Fruit fly (Drosophila melanogaster): ENCODE results near the gene PolZ2.

PolZ2 gene

dm6 chr3R:5571437-5571750 lies 17.3 kb upstream of the PolZ2 start:
- TF ChIP-seq Sin3A (optimal IDR thresholded peaks at IDR 0.05) (no peak), ttk (optimal IDR thresholded peaks at IDR 0.05) (no peak), psq (optimal IDR thresholded peaks at IDR 0.05) (no peak), Myc (optimal IDR thresholded peaks at IDR 0.05) (no peak), insv (optimal IDR thresholded peaks at IDR 0.05) (no peak), h (optimal IDR thresholded peaks at IDR 0.05) (no peak)

DNA sequence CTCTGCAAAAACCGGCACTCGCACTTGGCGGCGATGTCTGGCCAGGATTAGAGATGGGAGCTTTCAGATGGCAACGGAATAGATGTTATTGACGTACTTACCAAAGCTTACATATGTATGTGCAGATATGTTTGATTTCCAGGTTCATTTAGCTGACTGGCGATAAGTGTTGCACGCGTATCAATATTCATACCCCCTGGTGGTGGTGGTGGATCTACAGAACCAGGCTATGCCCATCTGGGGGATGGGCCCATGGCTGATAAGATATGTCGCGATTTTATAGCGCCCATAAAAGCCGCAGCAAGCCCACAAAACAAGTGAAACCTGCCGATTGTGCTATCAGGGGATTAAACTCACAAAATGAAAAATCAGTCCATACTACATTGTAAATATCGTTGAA lies 16.9 kb upstream of the PolZ2 start:
- TF ChIP-seq ttk (optimal IDR thresholded peaks at IDR 0.05) (no peak), psq (optimal IDR thresholded peaks at IDR 0.05) (no peak), Myc (optimal IDR thresholded peaks at IDR 0.05) (no peak), Sin3A (optimal IDR thresholded peaks at IDR 0.05) (no peak), h (optimal IDR thresholded peaks at IDR 0.05) (no peak), insv (optimal IDR thresholded peaks at IDR 0.05) (no peak)

DNA sequence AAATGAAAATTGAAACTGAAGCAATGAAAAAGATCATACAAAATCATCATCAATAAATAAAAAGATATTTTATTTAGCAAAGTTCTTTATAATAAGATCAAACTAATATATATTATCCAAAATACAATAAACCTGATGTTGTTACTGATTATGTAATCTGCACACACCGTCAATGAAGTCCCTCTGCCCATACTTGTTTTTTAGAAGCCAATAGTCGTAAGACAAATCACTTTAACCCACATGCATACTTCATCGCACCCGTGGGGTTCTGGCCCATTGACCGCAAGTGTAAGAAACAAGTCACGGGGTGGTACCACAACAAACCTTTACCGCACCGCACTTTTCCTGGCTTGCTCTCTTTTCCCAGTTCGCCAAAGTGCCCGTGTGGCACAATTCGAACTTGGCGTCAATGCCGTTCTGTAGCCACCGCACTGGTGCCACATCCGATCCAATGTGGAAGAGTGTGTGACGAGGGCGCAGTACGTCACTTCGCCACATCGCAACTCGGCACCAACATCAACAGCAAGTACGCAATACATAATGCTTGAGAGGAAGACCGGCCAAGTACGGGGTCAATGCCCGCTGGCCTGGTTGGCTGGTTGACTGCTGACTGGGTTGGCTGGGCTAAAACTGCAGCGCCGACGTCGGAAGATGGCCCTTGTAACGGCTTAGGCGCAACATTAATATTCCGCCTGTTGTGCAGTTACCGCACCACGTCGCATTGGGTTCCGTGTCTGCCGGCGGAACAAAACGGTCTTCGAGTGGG lies 15.6 kb upstream of the PolZ2 start:
- no peak for TF ChIP-seq Myc (optimal IDR thresholded peaks at IDR 0.05)
- TF ChIP-seq ttk (optimal IDR thresholded peaks at IDR 0.05) = no peak
- no peak for TF ChIP-seq insv (optimal IDR thresholded peaks at IDR 0.05)
- TF ChIP-seq h (optimal IDR thresholded peaks at IDR 0.05) = no peak
- no peak for TF ChIP-seq Sin3A (optimal IDR thresholded peaks at IDR 0.05)
- no peak for TF ChIP-seq psq (optimal IDR thresholded peaks at IDR 0.05)

dm6 chr3R:5573883-5574282 lies 14.8 kb upstream of the PolZ2 start:
- no peak for TF ChIP-seq ttk (optimal IDR thresholded peaks at IDR 0.05)
- no peak for TF ChIP-seq h (optimal IDR thresholded peaks at IDR 0.05)
- no peak for TF ChIP-seq insv (optimal IDR thresholded peaks at IDR 0.05)
- TF ChIP-seq Sin3A (optimal IDR thresholded peaks at IDR 0.05) = no peak
- no peak for TF ChIP-seq Myc (optimal IDR thresholded peaks at IDR 0.05)
- no peak for TF ChIP-seq psq (optimal IDR thresholded peaks at IDR 0.05)

DNA sequence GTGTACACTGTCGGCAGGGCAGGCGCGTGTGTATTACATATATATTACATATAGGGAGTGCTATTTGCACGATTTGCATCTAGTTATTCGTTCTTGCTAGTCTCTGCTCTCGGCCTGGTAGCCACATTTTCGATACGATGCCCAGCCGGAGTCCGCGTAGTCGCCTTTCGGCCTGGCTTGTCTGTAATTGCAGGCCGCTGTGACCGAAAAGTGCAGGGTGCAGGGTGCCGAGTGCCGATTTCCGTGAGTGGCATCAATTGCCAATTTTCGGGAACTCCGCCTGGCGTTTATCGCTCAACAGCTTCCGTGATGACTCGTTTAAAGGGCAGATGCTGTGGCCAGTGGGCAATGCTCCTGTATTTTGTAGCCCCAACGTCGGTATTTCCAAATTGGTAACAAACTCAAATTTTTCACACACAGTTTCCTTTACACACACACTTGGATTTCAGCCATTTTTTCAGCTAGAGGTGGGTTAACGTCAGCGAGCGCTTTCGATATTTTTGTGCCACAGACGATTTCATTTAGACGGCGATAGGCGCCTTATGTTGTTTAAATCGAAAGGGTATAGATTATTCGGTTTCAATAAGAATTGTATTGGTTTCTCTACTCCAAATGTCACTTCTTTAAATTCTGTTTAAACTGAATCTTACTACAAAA lies 682 bp upstream of the PolZ2 start, which contains the start of gene CG2926:
Gene CG2926, minus strand, starts transcription at position 518 of the 657 bp plus-strand sequence.
- no peak for TF ChIP-seq h (optimal IDR thresholded peaks at IDR 0.05)
- no peak for TF ChIP-seq ttk (optimal IDR thresholded peaks at IDR 0.05)
- no peak for TF ChIP-seq insv (optimal IDR thresholded peaks at IDR 0.05)
- no peak for TF ChIP-seq psq (optimal IDR thresholded peaks at IDR 0.05)
- no peak for TF ChIP-seq Myc (optimal IDR thresholded peaks at IDR 0.05)
- TF ChIP-seq Sin3A (optimal IDR thresholded peaks at IDR 0.05) = no peak

DNA sequence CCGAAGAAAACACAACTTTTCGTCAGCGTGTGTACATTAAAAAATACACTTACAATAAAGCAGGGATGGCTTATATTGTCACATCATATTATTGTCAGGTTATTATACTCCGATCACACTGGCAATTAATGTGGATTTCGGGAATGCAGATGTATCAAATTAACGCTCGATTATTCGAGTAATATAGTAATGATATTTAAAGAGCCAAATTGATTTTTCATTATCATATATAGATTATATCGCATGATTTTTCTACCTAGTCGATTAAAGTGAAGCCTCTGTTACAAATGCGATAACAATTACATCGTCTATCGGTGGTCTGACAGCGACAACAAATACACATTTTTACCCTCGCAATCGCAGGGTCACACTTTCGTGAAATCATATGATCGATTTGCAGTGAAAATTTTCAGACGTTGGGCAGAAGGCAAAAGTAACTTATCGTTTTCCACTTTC lies 2.8 kb downstream of the PolZ2 start, which contains the start of the genes noi and Vha26:
Gene noi, minus strand, starts transcription at position 62 of the 456 bp plus-strand sequence.
Gene Vha26, plus strand, starts transcription at position 366 of the 456 bp plus-strand sequence.
- TF ChIP-seq Myc (optimal IDR thresholded peaks at IDR 0.05) (no peak), ttk (optimal IDR thresholded peaks at IDR 0.05) (no peak), h (optimal IDR thresholded peaks at IDR 0.05) (no peak), Sin3A (optimal IDR thresholded peaks at IDR 0.05) (no peak), insv (optimal IDR thresholded peaks at IDR 0.05) (no peak), psq (optimal IDR thresholded peaks at IDR 0.05) (no peak)

DNA sequence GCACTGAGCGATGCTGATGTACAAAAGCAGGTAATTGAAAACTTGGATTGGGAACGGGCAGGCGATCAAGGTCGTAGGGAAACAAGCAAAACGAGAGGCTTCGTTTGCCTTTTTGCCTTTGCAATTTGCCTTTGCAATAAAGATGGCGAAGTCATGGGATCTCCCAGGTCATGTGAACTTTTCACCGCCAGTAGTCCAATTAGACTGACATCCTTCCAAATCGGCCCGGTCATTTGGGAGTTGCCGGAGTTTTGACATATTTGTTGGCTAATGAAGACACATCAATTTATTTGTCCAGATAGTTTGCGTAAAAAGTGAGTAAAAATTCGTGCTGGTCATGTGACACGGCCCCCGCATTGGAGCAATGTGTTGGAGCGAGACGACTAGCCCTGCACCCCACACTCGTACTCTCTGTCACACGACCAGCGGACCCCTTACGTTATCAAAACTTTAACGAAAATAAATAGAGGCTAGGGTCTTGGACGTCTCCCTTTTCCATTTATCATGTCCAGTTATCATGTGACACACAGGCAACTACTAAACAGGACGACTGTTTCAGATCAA lies 3.4 kb downstream of the PolZ2 start:
- TF ChIP-seq ttk (optimal IDR thresholded peaks at IDR 0.05) (no peak), psq (optimal IDR thresholded peaks at IDR 0.05) (no peak), insv (optimal IDR thresholded peaks at IDR 0.05) (no peak), Sin3A (optimal IDR thresholded peaks at IDR 0.05) (no peak), Myc (optimal IDR thresholded peaks at IDR 0.05) (no peak), h (optimal IDR thresholded peaks at IDR 0.05) (no peak)

dm6 chr3R:5594878-5595277 lies 6.2 kb downstream of the PolZ2 start:
- TF ChIP-seq Sin3A (optimal IDR thresholded peaks at IDR 0.05) = no peak
- no peak for TF ChIP-seq insv (optimal IDR thresholded peaks at IDR 0.05)
- no peak for TF ChIP-seq psq (optimal IDR thresholded peaks at IDR 0.05)
- no peak for TF ChIP-seq Myc (optimal IDR thresholded peaks at IDR 0.05)
- no peak for TF ChIP-seq ttk (optimal IDR thresholded peaks at IDR 0.05)
- no peak for TF ChIP-seq h (optimal IDR thresholded peaks at IDR 0.05)

- no peak for TF ChIP-seq psq (optimal IDR thresholded peaks at IDR 0.05)
- no peak for TF ChIP-seq insv (optimal IDR thresholded peaks at IDR 0.05)
- TF ChIP-seq ttk (optimal IDR thresholded peaks at IDR 0.05) = no peak
- no peak for TF ChIP-seq Sin3A (optimal IDR thresholded peaks at IDR 0.05)
- no peak for TF ChIP-seq h (optimal IDR thresholded peaks at IDR 0.05)
Observed at dm6 chr3R:5599521-5600360, 11.1 kb downstream of the PolZ2 start.

dm6 chr3R:5600361-5601043 lies 11.8 kb downstream of the PolZ2 start:
- TF ChIP-seq insv (optimal IDR thresholded peaks at IDR 0.05) = no peak
- TF ChIP-seq psq (optimal IDR thresholded peaks at IDR 0.05) = no peak
- no peak for TF ChIP-seq Sin3A (optimal IDR thresholded peaks at IDR 0.05)
- TF ChIP-seq h (optimal IDR thresholded peaks at IDR 0.05) = no peak
- no peak for TF ChIP-seq Myc (optimal IDR thresholded peaks at IDR 0.05)
- no peak for TF ChIP-seq ttk (optimal IDR thresholded peaks at IDR 0.05)

DNA sequence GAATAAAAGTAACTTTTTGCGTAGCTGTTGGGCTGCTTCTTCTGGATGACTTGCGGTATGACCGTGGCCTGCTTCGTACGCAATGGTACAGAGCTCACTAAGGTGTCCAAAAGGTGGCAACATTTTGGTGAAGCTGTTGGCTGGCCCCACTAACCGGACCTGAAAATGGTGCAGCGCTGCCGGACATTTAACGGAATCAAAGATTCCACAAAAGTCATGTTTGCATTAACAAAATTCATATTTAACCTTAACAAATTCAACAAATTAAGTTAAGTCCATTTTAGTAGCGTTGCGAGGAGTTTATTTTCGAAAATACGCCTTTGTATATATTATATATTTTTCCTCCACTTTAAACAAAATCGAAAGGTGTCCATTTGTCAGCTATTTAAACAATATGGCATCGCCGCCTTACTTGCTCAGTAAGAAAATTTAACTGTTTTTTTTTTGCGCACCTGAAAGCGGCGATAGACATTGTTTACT lies 12.4 kb downstream of the PolZ2 start, which contains the start of the genes kra and SecS:
Gene kra, minus strand, starts transcription at position 93 of the 480 bp plus-strand sequence.
Gene SecS, plus strand, starts transcription at position 390 of the 480 bp plus-strand sequence.
- TF ChIP-seq Sin3A (optimal IDR thresholded peaks at IDR 0.05) (no peak), Myc (optimal IDR thresholded peaks at IDR 0.05) (no peak), insv (optimal IDR thresholded peaks at IDR 0.05) (no peak), h (optimal IDR thresholded peaks at IDR 0.05) (no peak), psq (optimal IDR thresholded peaks at IDR 0.05) (no peak), ttk (optimal IDR thresholded peaks at IDR 0.05) (no peak)
